Fruit fly (Drosophila melanogaster): Measurements from ENCODE around the gene MED30.

Gene MED30

DNA sequence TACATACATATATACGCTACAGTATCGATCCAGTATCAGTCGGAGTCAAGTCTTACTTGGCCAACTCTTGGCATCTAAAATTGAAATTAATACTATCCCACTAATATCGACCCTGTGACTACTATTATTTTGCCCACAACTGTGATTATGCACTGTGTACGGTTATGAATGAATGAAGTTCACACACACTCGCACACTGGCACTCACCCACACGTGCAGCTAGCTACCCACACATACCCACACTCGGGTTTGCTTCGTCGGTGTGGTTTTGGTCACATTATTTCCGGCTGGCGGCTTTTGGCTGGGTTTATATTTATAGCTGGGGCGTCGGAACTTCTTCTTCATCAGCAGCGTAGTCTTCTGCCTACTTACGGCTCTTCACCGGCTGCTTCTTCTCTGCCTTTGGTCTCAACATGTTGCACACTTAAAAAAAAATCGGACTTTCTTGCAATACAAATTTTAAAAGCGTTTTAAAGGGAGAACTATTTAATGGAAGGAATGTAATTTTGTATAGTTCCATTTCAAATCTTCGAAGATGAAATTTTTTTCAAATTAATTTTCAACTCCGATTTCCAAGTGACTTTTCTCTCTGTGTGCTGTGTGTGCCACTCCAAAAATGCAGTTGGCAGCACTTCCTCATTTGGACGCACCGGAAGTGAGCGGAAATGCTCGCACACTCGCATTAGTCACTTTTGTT lies 19.4 kb downstream of the MED30 start (continued):
- TF ChIP-seq CG7963 (GFP tag; IDR thresholded peaks at IDR 0.05; ENCODE audit: partially characterized antibody) (no peak), rib (GFP tag; IDR thresholded peaks at IDR 0.05) (no peak), bsh (GFP tag; optimal IDR thresholded peaks at IDR 0.05) (peak; percentile 70 to 98), bab2 (GFP tag; optimal IDR thresholded peaks at IDR 0.05) (peak; percentile 92), CG2712 (tag; optimal IDR thresholded peaks at IDR 0.05) (peak; percentile 95), CG8089 (GFP tag; optimal IDR thresholded peaks at IDR 0.05) (peak; percentile 92), D (optimal IDR thresholded peaks at IDR 0.05) (no peak), D (GFP tag; optimal IDR thresholded peaks at IDR 0.05) (peak; percentile 95), gcm (GFP tag; optimal IDR thresholded peaks at IDR 0.05) (peak; percentile 91), ato (GFP tag; IDR thresholded peaks at IDR 0.05; ENCODE audit: partially characterized antibody) (no peak), CG3838 (GFP tag; optimal IDR thresholded peaks at IDR 0.05) (peak; percentile 68), so (GFP tag; IDR thresholded peaks at IDR 0.05) (peak; percentile 89), cas (GFP tag; IDR thresholded peaks at IDR 0.05) (no peak), Elba2 (GFP tag; optimal IDR thresholded peaks at IDR 0.05) (peak; percentile 69), dati (GFP tag; IDR thresholded peaks at IDR 0.05) (peak; percentile 90), CG14710 (tag; optimal IDR thresholded peaks at IDR 0.05) (peak; percentile 95), Hmx (GFP tag; optimal IDR thresholded peaks at IDR 0.05) (peak; percentile 59), CG10979 (tag; optimal IDR thresholded peaks at IDR 0.05) (peak; percentile 96), slp2 (GFP tag; optimal IDR thresholded peaks at IDR 0.05) (peak; percentile 89), Deaf1 (tag; optimal IDR thresholded peaks at IDR 0.05) (peak; percentile 61), CG4820 (GFP tag; optimal IDR thresholded peaks at IDR 0.05) (peak; percentile 93), inv (GFP tag; IDR thresholded peaks at IDR 0.05; ENCODE audit: partially characterized antibody) (no peak), zf30C (GFP tag; optimal IDR thresholded peaks at IDR 0.05) (peak; percentile 93), HmgZ (tag; optimal IDR thresholded peaks at IDR 0.05) (peak; percentile 77), CG18599 (GFP tag; optimal IDR thresholded peaks at IDR 0.05) (peak; percentile 82), Blimp-1 (GFP tag; optimal IDR thresholded peaks at IDR 0.05) (peak; percentile 94), tio (GFP tag; optimal IDR thresholded peaks at IDR 0.05) (peak; percentile 91), gem (tag; optimal IDR thresholded peaks at IDR 0.05) (peak; percentile 96), CG3847 (GFP tag; IDR thresholded peaks at IDR 0.05) (peak; percentile 77), chif (GFP tag; optimal IDR thresholded peaks at IDR 0.05) (peak; percentile 94 to 97), CG3726 (GFP tag; IDR thresholded peaks at IDR 0.05) (peak; percentile 85; the same call in 2 of the 3 replicates), hbn (GFP tag; IDR thresholded peaks at IDR 0.05; ENCODE audit: partially characterized antibody) (no peak), CG13894 (tag; optimal IDR thresholded peaks at IDR 0.05) (no peak), ewg (GFP tag; optimal IDR thresholded peaks at IDR 0.05) (peak; percentile 89), ase (GFP tag; IDR thresholded peaks at IDR 0.05) (peak; percentile 87), CG12391 (tag; optimal IDR thresholded peaks at IDR 0.05) (peak; percentile 95), HLH3B (GFP tag; IDR thresholded peaks at IDR 0.05) (peak; percentile 91), CG31224 (GFP tag; IDR thresholded peaks at IDR 0.05) (peak; percentile 65), Antp (GFP tag; optimal IDR thresholded peaks at IDR 0.05) (peak; percentile 93), sens-2 (GFP tag; IDR thresholded peaks at IDR 0.05) (peak; percentile 90), CG7556 (GFP tag; optimal IDR thresholded peaks at IDR 0.05) (peak; percentile 92), CG10654 (GFP tag; optimal IDR thresholded peaks at IDR 0.05) (peak; percentile 91), al (GFP tag; IDR thresholded peaks at IDR 0.05) (no peak; the same call in 1 of the 2 replicates), jing (GFP tag; optimal IDR thresholded peaks at IDR 0.05) (peak; percentile 88), tin (GFP tag; optimal IDR thresholded peaks at IDR 0.05) (peak; percentile 92), YL-1 (GFP tag; optimal IDR thresholded peaks at IDR 0.05) (peak; percentile 69), Neu2 (GFP tag; optimal IDR thresholded peaks at IDR 0.05; ENCODE audit: borderline replicate concordance) (peak; percentile 68), Doc3 (GFP tag; IDR thresholded peaks at IDR 0.05; ENCODE audit: partially characterized antibody) (no peak), bigmax (GFP tag; optimal IDR thresholded peaks at IDR 0.05) (no peak)

Data from whole organism, embryonic.